Worm (Caenorhabditis elegans) whole organism, midembryonic: ENCODE measurements around the gene ZK757.1.

ENCODE experiments used
- T22C8.4 ChIP-seq: fragments of 200-800 bp; sonication (Bioruptor generic); IDR thresholded peaks from 2 replicates; pipeline ENCODE4 v1.3.6; 2022; ENCODE audit warnings: missing genetic modification characterization, missing compliant biosample characterization
- flt-1 ChIP-seq: fragments of 200-800 bp; sonication (Bioruptor generic); IDR thresholded peaks from 2 replicates; pipeline ENCODE4 v1.3.6; 2022; ENCODE audit warnings: missing genetic modification characterization, missing compliant biosample characterization
- ztf-23 ChIP-seq: fragments of 200-800 bp; sonication (Bioruptor generic); IDR thresholded peaks from 2 replicates; pipeline ENCODE4 v1.3.6; 2022; ENCODE audit warnings: missing genetic modification reagents, missing genetic modification characterization, missing compliant biosample characterization

- no peak for TF ChIP-seq T22C8.4 (GFP tag; lab: Robert Waterston, UW)
- TF ChIP-seq ztf-23 (GFP tag; lab: Robert Waterston, UW), result no peak
- no peak for TF ChIP-seq flt-1
Observed at ce11 chrIII:9832569-9832968, 38.4 kb downstream of the ZK757.1 start.
